Fruit fly (Drosophila melanogaster): ENCODE results near the gene Amnionless.

Amnionless gene

DNA sequence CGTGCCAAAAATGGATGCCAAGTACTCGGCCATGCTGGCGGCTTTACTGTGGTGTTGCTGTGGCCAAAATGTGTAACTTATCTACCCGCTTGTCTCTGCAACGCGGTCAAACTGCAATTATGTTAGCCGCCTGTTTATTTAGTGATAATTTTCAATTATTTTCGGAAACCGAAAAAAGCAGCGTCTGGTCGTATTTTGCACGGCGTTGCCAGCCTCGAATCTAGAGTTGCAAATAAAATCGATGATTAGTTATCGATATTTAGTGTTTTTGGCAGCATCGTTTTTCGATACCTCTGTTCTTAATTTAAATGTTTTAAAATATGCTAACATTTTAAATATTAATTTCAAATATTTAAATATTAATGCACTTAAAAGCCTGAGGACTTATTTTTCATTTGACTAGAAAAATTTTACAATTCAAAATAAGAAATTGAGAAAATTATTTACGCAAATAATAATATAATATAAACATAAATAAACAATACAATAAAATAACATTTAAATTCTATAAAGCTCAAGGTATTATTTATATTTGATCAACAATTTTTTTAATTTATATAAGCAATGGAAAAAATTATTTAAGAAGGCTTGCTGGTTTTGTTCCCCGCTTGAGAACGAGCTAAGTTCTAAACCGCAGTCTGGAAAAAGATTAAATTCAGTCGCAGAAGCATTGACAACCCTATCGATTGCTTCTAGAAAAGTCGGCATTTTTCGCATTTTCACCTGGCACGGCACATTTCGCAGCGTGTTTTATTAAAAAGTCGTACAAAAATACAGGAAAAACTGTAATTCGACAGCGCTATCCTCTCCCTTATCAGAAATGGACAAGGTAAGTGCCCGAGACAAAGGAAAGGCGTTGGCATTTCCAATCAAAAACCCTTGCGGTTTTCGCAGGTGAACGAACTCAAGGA lies 5.8 kb upstream of the Amnionless start, which contains the start of the genes U2af38 and Stip1 (continued):
- peak; percentile 69 for TF ChIP-seq CG34224 (GFP tag; IDR thresholded peaks at IDR 0.05; ENCODE audit: partially characterized antibody)
- no peak for TF ChIP-seq NK7.1 (GFP tag; optimal IDR thresholded peaks at IDR 0.05)
- TF ChIP-seq CG1024 (GFP tag; IDR thresholded peaks at IDR 0.05) = no peak
- no peak for TF ChIP-seq Ets65A (GFP tag)
- TF ChIP-seq CG12769 (tag; optimal IDR thresholded peaks at IDR 0.05) = no peak
- TF ChIP-seq CG4730 (GFP tag; IDR thresholded peaks at IDR 0.05) = no peak
- no peak for TF ChIP-seq CG16863 (GFP tag; optimal IDR thresholded peaks at IDR 0.05)
- peak; percentile 69 for TF ChIP-seq BEAF-32 (GFP tag; optimal IDR thresholded peaks at IDR 0.05)
- no peak for TF ChIP-seq CG7271 (tag; optimal IDR thresholded peaks at IDR 0.05)
- TF ChIP-seq ewg (GFP tag; optimal IDR thresholded peaks at IDR 0.05) = no peak
- TF ChIP-seq CG6791 (GFP tag; IDR thresholded peaks at IDR 0.05; ENCODE audit: partially characterized antibody) = peak; percentile 36; the same call in 1 of the 3 replicates
- no peak for TF ChIP-seq CG12942 (GFP tag; optimal IDR thresholded peaks at IDR 0.05)
- TF ChIP-seq Ets97D (GFP tag; optimal IDR thresholded peaks at IDR 0.05) = no peak
- TF ChIP-seq Fer1 (GFP tag; optimal IDR thresholded peaks at IDR 0.05) = no peak
- no peak for TF ChIP-seq lab (GFP tag; optimal IDR thresholded peaks at IDR 0.05)
- peak; percentile 15 for TF ChIP-seq D19A (tag; optimal IDR thresholded peaks at IDR 0.05)
- peak; percentile 76 for TF ChIP-seq pita (GFP tag; optimal IDR thresholded peaks at IDR 0.05)
- TF ChIP-seq CG11504 (tag; optimal IDR thresholded peaks at IDR 0.05) = no peak
- peak; percentile 43; the same call in 1 of the 2 replicates for TF ChIP-seq CG31441 (GFP tag; IDR thresholded peaks at IDR 0.05)
- TF ChIP-seq maf-S (GFP tag; optimal IDR thresholded peaks at IDR 0.05) = peak; percentile 2
- peak; percentile 36 for TF ChIP-seq nmo (GFP tag; optimal IDR thresholded peaks at IDR 0.05)
- TF ChIP-seq crc (GFP tag; optimal IDR thresholded peaks at IDR 0.05) = no peak
- TF ChIP-seq Sry-δ (GFP tag; optimal IDR thresholded peaks at IDR 0.05) = peak; percentile 40
- peak; percentile 38 for TF ChIP-seq Sin3A (optimal IDR thresholded peaks at IDR 0.05)
- no peak for TF ChIP-seq TFAM (GFP tag; optimal IDR thresholded peaks at IDR 0.05)
- TF ChIP-seq wek (GFP tag; optimal IDR thresholded peaks at IDR 0.05) = no peak
- no peak for TF ChIP-seq CG3281 (GFP tag; optimal IDR thresholded peaks at IDR 0.05)
- no peak for TF ChIP-seq pum (GFP tag; optimal IDR thresholded peaks at IDR 0.05)
- no peak for TF ChIP-seq CG8765 (GFP tag; IDR thresholded peaks at IDR 0.05)
- TF ChIP-seq CG2116 (GFP tag; optimal IDR thresholded peaks at IDR 0.05) = peak; percentile 95
- no peak for TF ChIP-seq CG33213 (GFP tag; optimal IDR thresholded peaks at IDR 0.05)
- peak; percentile 80 for TF ChIP-seq MESR4 (GFP tag; optimal IDR thresholded peaks at IDR 0.05)
- TF ChIP-seq ro (GFP tag; IDR thresholded peaks at IDR 0.05) = no peak
- no peak for TF ChIP-seq da (GFP tag; optimal IDR thresholded peaks at IDR 0.05)
- no peak for TF ChIP-seq fd102C (GFP tag; optimal IDR thresholded peaks at IDR 0.05)
- TF ChIP-seq CG14860 (GFP tag; IDR thresholded peaks at IDR 0.05; ENCODE audit: partially characterized antibody) = 0 out of 3 replicates have a peak, but pooled peaks have one; percentile 27
- TF ChIP-seq gt (GFP tag; IDR thresholded peaks at IDR 0.05) = no peak
- TF ChIP-seq ken (GFP tag; IDR thresholded peaks at IDR 0.05) = 0 out of 3 replicates have a peak, but pooled peaks have one; percentile 34
- peak; percentile 60; the same call in 2 of the 3 replicates for TF ChIP-seq knrl (GFP tag; IDR thresholded peaks at IDR 0.05; ENCODE audit: partially characterized antibody)
- peak; percentile 72 for TF ChIP-seq hbn (GFP tag; IDR thresholded peaks at IDR 0.05; ENCODE audit: partially characterized antibody)
- no peak for TF ChIP-seq Spps (tag; optimal IDR thresholded peaks at IDR 0.05)
- TF ChIP-seq CG15073 (GFP tag; optimal IDR thresholded peaks at IDR 0.05) = no peak
- TF ChIP-seq CG10462 (GFP tag; optimal IDR thresholded peaks at IDR 0.05) = no peak
- TF ChIP-seq HmgD (GFP tag; optimal IDR thresholded peaks at IDR 0.05) = no peak
- no peak for TF ChIP-seq kah (GFP tag; optimal IDR thresholded peaks at IDR 0.05)
- no peak for TF ChIP-seq cato (GFP tag; optimal IDR thresholded peaks at IDR 0.05; ENCODE audit: borderline replicate concordance)
- no peak for TF ChIP-seq CG14667 (GFP tag; IDR thresholded peaks at IDR 0.05)
- no peak for TF ChIP-seq CG11085 (GFP tag; IDR thresholded peaks at IDR 0.05)
- TF ChIP-seq gcm2 (GFP tag; optimal IDR thresholded peaks at IDR 0.05) = no peak
